Fruit fly (Drosophila melanogaster) whole organism, prepupa: ENCODE data around the gene Pebp1.

ENCODE experiments used
- CG10669 ChIP-seq: fragments of 200-800 bp; sonication (Bioruptor generic); optimal IDR thresholded peaks from 3 replicates; lab custom pipeline; 2018; ENCODE audit warnings: missing biosample characterization, mild to moderate bottlenecking, missing genetic modification characterization, moderate library complexity
- CG11294 ChIP-seq: fragments of 200-800 bp; sonication (Bioruptor generic); IDR thresholded peaks from 2 replicates; pipeline ENCODE4 v1.3.6; 2022; ENCODE audit warnings: missing biosample characterization, missing genetic modification characterization
- CG11762 ChIP-seq: fragments of 200-800 bp; sonication (Bioruptor generic); optimal IDR thresholded peaks from 3 replicates; lab custom pipeline; 2016; ENCODE audit warnings: missing biosample characterization, missing genetic modification characterization; ENCODE audit not compliant: insufficient read depth
- CG16779 ChIP-seq: fragments of 200-800 bp; sonication (Bioruptor generic); optimal IDR thresholded peaks from 3 replicates; lab custom pipeline; 2017; ENCODE audit warnings: missing biosample characterization, mild to moderate bottlenecking, missing genetic modification characterization
- CG3032 ChIP-seq: fragments of 200-800 bp; optimal IDR thresholded peaks from 2 replicates; lab custom pipeline; 2019; ENCODE audit warnings: missing biosample characterization, mild to moderate bottlenecking, missing genetic modification characterization, moderate library complexity
- CG34406 ChIP-seq: fragments of 200-800 bp; sonication (Bioruptor generic); optimal IDR thresholded peaks from 3 replicates; lab custom pipeline; 2016; ENCODE audit warnings: missing biosample characterization, missing genetic modification characterization
- CG3919 ChIP-seq: fragments of 200-800 bp; sonication (Bioruptor generic); optimal IDR thresholded peaks from 3 replicates; lab custom pipeline; 2016; ENCODE audit warnings: missing biosample characterization, missing genetic modification characterization
- CG4318 ChIP-seq: fragments of 200-800 bp; sonication (Bioruptor generic); optimal IDR thresholded peaks from 3 replicates; lab custom pipeline; 2017; ENCODE audit warnings: missing biosample characterization, mild to moderate bottlenecking, missing genetic modification characterization
- CG6163 ChIP-seq: fragments of 200-800 bp; sonication (Bioruptor generic); IDR thresholded peaks from 3 replicates; pipeline ENCODE4 v1.3.6; 2022; ENCODE audit warnings: missing biosample characterization, missing genetic modification characterization
- CG6276 ChIP-seq: fragments of 200-800 bp; sonication (Bioruptor generic); optimal IDR thresholded peaks from 2 replicates; lab custom pipeline; 2017; ENCODE audit warnings: missing biosample characterization, mild to moderate bottlenecking, missing genetic modification characterization
- CG6792 ChIP-seq: fragments of 200-800 bp; sonication (Bioruptor generic); optimal IDR thresholded peaks from 3 replicates; lab custom pipeline; 2016; ENCODE audit warnings: missing biosample characterization, missing genetic modification characterization
- CG6808 ChIP-seq: fragments of 200-800 bp; sonication (Bioruptor generic); optimal IDR thresholded peaks from 3 replicates; lab custom pipeline; 2017; ENCODE audit warnings: missing biosample characterization, missing genetic modification characterization, mild to moderate bottlenecking, moderate library complexity, missing genetic modification reagents
- CG8119 ChIP-seq: fragments of 200-800 bp; sonication (Bioruptor generic); IDR thresholded peaks from 3 replicates; pipeline ENCODE4 v1.3.6; 2022; ENCODE audit warnings: missing biosample characterization, missing genetic modification characterization
- CG8319 ChIP-seq: fragments of 200-800 bp; sonication (Bioruptor generic); optimal IDR thresholded peaks from 3 replicates; lab custom pipeline; 2016; ENCODE audit warnings: missing biosample characterization, missing genetic modification characterization
- CG8632 ChIP-seq: fragments of 200-800 bp; sonication (Bioruptor generic); optimal IDR thresholded peaks from 3 replicates; lab custom pipeline; 2016; ENCODE audit warnings: missing biosample characterization, missing genetic modification characterization
- Eip78C ChIP-seq: fragments of 200-800 bp; sonication (Bioruptor generic); peaks from one replicate; lab custom pipeline; 2016; ENCODE audit warnings: missing biosample characterization, missing genetic modification characterization
- Eip93F ChIP-seq: fragments of 200-800 bp; sonication (Bioruptor generic); optimal IDR thresholded peaks from 2 replicates; lab custom pipeline; 2016; ENCODE audit warnings: missing biosample characterization, mild to moderate bottlenecking, missing genetic modification characterization
- Ets21C ChIP-seq: fragments of 200-800 bp; sonication (Bioruptor generic); optimal IDR thresholded peaks from 3 replicates; lab custom pipeline; 2016; ENCODE audit warnings: missing biosample characterization, missing genetic modification characterization
- Ets96B ChIP-seq: fragments of 200-800 bp; optimal IDR thresholded peaks from 2 replicates; lab custom pipeline; 2019; ENCODE audit warnings: missing biosample characterization, mild to moderate bottlenecking, missing genetic modification characterization, moderate library complexity
- Gug ChIP-seq: fragments of 200-800 bp; sonication (Bioruptor generic); IDR thresholded peaks from 2 replicates; pipeline ENCODE4 v1.3.6; 2022; ENCODE audit warnings: missing biosample characterization, missing genetic modification characterization
- Hr38 ChIP-seq: sonication (Bioruptor generic); optimal IDR thresholded peaks from 2 replicates; lab custom pipeline; 2016; ENCODE audit warnings: missing biosample characterization, missing genetic modification characterization
- Hr4 ChIP-seq: fragments of 200-800 bp; sonication (Bioruptor generic); optimal IDR thresholded peaks from 3 replicates; lab custom pipeline; 2016; ENCODE audit warnings: missing biosample characterization, missing genetic modification characterization
- Lpt ChIP-seq: fragments of 200-800 bp; sonication (Bioruptor generic); optimal IDR thresholded peaks from 3 replicates; lab custom pipeline; 2016; ENCODE audit warnings: missing biosample characterization, missing genetic modification characterization
- Met ChIP-seq: fragments of 200-800 bp; sonication (Bioruptor generic); optimal IDR thresholded peaks from 3 replicates; lab custom pipeline; 2016; ENCODE audit warnings: missing biosample characterization, missing genetic modification characterization
- OdsH ChIP-seq: fragments of 200-800 bp; sonication (Bioruptor generic); optimal IDR thresholded peaks from 3 replicates; lab custom pipeline; 2016; ENCODE audit warnings: missing biosample characterization, missing genetic modification characterization
- Sox14 ChIP-seq: fragments of 200-800 bp; sonication (Bioruptor generic); optimal IDR thresholded peaks from 3 replicates; lab custom pipeline; 2016; ENCODE audit warnings: missing biosample characterization, missing genetic modification characterization
- Sox15 ChIP-seq: fragments of 200-800 bp; sonication (Bioruptor generic); optimal IDR thresholded peaks from 3 replicates; lab custom pipeline; 2016; ENCODE audit warnings: missing biosample characterization, missing genetic modification characterization
- achi ChIP-seq: fragments of 200-800 bp; sonication (Bioruptor generic); optimal IDR thresholded peaks from 3 replicates; lab custom pipeline; 2016; ENCODE audit warnings: missing biosample characterization, missing genetic modification characterization
- eg ChIP-seq: fragments of 200-800 bp; sonication (Bioruptor generic); IDR thresholded peaks from 3 replicates; pipeline ENCODE4 v1.3.6; 2022; ENCODE audit warnings: missing biosample characterization, missing genetic modification characterization
- esn ChIP-seq: fragments of 200-800 bp; sonication (Bioruptor generic); optimal IDR thresholded peaks from 2 replicates; lab custom pipeline; 2016; ENCODE audit warnings: missing biosample characterization, mild to moderate bottlenecking, missing genetic modification characterization, moderate library complexity
- fd85E ChIP-seq: fragments of 200-800 bp; sonication (Bioruptor generic); optimal IDR thresholded peaks from 3 replicates; lab custom pipeline; 2016; ENCODE audit warnings: missing biosample characterization, missing genetic modification characterization
- fkh ChIP-seq: fragments of 200-800 bp; sonication (Bioruptor generic); optimal IDR thresholded peaks from 3 replicates; lab custom pipeline; 2017; ENCODE audit warnings: missing biosample characterization, mild to moderate bottlenecking, missing genetic modification characterization, moderate library complexity
- lz ChIP-seq: fragments of 200-800 bp; sonication (Bioruptor generic); optimal IDR thresholded peaks from 3 replicates; lab custom pipeline; 2016; ENCODE audit warnings: missing biosample characterization, missing genetic modification characterization
- net ChIP-seq: fragments of 200-800 bp; sonication (Bioruptor generic); optimal IDR thresholded peaks from 3 replicates; lab custom pipeline; 2016; ENCODE audit warnings: missing biosample characterization, missing genetic modification characterization
- salr ChIP-seq, 2 experiments: fragments of 200-800 bp; sonication (Bioruptor generic); optimal IDR thresholded peaks; 3 replicates each; lab custom pipeline; 2016 to 2018; ENCODE audit warnings: missing biosample characterization in 2 of 2, missing genetic modification characterization in 2 of 2, mild to moderate bottlenecking in 1 of 2
- spab ChIP-seq: fragments of 200-800 bp; sonication (Bioruptor generic); optimal IDR thresholded peaks from 2 replicates; lab custom pipeline; 2017; ENCODE audit warnings: missing biosample characterization, mild to moderate bottlenecking, missing genetic modification characterization, missing genetic modification reagents
- ss ChIP-seq, 2 experiments: fragments of 200-800 bp; sonication (Bioruptor generic); optimal IDR thresholded peaks; 2 replicates in 1 of 2; 3 replicates in 1 of 2; lab custom pipeline; 2017 to 2018; ENCODE audit warnings: mild to moderate bottlenecking in 2 of 2, missing biosample characterization in 2 of 2, missing genetic modification characterization in 2 of 2, moderate library complexity in 1 of 2
- svp ChIP-seq: fragments of 200-800 bp; sonication (Bioruptor generic); peaks from one replicate; lab custom pipeline; 2016; ENCODE audit warnings: missing biosample characterization, missing genetic modification characterization
- topi ChIP-seq: fragments of 200-800 bp; sonication (Bioruptor generic); optimal IDR thresholded peaks from 3 replicates; lab custom pipeline; 2016; ENCODE audit warnings: missing biosample characterization, missing genetic modification characterization
- vri ChIP-seq: fragments of 200-800 bp; sonication (Bioruptor generic); optimal IDR thresholded peaks from 3 replicates; lab custom pipeline; 2016; ENCODE audit warnings: missing biosample characterization, mild to moderate bottlenecking, missing genetic modification characterization

Pebp1 gene

DNA sequence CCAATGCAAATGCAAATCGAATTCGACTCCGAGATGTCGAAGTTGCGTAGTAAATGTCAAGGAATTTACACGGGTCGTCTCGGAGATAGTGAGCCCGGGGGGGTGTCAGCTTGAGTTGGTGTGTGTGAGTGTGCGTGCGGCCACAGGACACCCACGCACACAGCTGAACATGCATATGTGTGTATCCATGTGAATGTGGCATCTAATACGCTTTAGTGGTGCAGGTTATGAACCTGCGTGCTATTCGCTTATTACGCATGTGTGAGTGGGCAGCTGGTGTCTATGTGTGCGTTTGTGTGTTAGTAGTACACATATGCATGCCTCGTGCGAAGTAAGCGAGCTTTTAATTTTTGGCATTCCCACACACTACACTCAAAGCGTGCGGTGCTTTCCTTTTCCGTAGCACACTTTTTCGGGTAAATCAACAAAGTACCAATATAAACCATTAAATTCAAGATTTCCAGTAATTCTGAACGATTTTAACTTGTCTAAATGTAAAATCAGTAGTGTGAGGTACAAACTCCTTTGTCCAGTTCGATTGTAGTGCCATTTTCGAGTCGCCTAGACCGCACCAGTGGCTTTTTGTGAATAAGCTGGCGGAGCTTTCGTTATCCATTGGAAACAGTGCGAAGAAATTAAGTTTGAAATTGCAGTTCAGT is 3.1 kb downstream of the Pebp1 start (continued):
- TF ChIP-seq Ets96B (tag; lab: Kevin White, UChicago) (peak; percentile 76), eg (GFP tag; lab: Robert Waterston, UW) (peak; percentile 68; the same call in 2 of the 3 replicates), CG11294 (GFP tag; lab: Robert Waterston, UW) (peak; percentile 65), topi (peak; percentile 65), spab (peak; percentile 58), Met (GFP tag; lab: Kevin White, UChicago) (peak; percentile 69), CG6163 (peak; percentile 77), CG8319 (peak; percentile 12), fd85E (GFP tag; lab: Kevin White, UChicago) (no peak)

dm6 chr3R:22470064-22470463 is 4.2 kb downstream of the Pebp1 start:
- TF ChIP-seq CG6792 (GFP tag; lab: Kevin White, UChicago) (no peak), Ets21C (GFP tag; lab: Kevin White, UChicago) (no peak), fkh (no peak), CG3919 (GFP tag; lab: Kevin White, UChicago) (no peak), CG4318 (no peak), OdsH (GFP tag; lab: Kevin White, UChicago) (no peak), esn (GFP tag; lab: Kevin White, UChicago) (no peak), CG11762 (GFP tag; lab: Kevin White, UChicago) (no peak), CG6808 (GFP tag; lab: Kevin White, UChicago) (no peak), Hr4 (GFP tag; lab: Kevin White, UChicago) (no peak)
- TF ChIP-seq, all 60 proteins: peak for 0

DNA sequence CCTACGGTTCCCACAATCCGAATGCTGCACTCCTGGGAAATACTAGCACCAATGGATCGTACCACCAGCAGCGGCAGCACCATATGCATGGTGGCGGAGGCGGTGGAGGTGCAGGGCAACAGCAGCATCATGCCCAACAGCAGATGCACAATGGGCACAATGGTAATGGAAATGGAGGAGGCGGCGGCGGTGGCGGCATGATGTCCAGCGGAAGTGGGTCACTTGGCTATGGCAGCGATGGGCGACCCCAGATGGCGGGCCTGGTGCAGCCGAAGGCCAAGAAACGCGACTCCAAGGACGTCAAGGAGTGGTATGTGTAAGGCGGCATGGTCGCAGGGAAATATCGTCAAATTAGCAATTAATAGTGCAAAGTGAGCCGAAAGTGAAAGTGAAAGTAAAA is 17.7 kb downstream of the Pebp1 start:
- TF ChIP-seq CG3032 (tag; lab: Kevin White, UChicago) (no peak), Gug (no peak), CG4318 (no peak), CG8632 (no peak), ss (GFP tag; optimal IDR thresholded peaks at IDR 0.05; lab: Kevin White, UChicago) (no peak), svp (GFP tag; lab: Kevin White, UChicago) (no peak), OdsH (GFP tag; lab: Kevin White, UChicago) (no peak), CG10669 (GFP tag; lab: Kevin White, UChicago) (no peak), Sox14 (GFP tag; lab: Kevin White, UChicago) (no peak), Sox15 (GFP tag; lab: Kevin White, UChicago) (no peak), CG6808 (GFP tag; lab: Kevin White, UChicago) (no peak), spab (no peak), lz (GFP tag; lab: Kevin White, UChicago) (no peak), esn (GFP tag; lab: Kevin White, UChicago) (no peak), Hr38 (GFP tag; lab: Kevin White, UChicago) (no peak), Eip78C (GFP tag; lab: Kevin White, UChicago) (no peak), salr (GFP tag; optimal IDR thresholded peaks at IDR 0.05; lab: Kevin White, UChicago) (no peak)

dm6 chr3R:22487037-22487492 is 21.2 kb downstream of the Pebp1 start, which contains the start of gene Pfdn5:
Pfdn5 (plus strand) TSS chr3R:22487039.
- TF ChIP-seq Ets96B (tag; lab: Kevin White, UChicago) (no peak), CG8119 (GFP tag; lab: Robert Waterston, UW) (no peak), CG8632 (no peak), net (no peak), spab (no peak), CG3032 (tag; lab: Kevin White, UChicago) (no peak), fd85E (GFP tag; lab: Kevin White, UChicago) (no peak), lz (GFP tag; lab: Kevin White, UChicago) (no peak), CG6808 (GFP tag; lab: Kevin White, UChicago) (no peak), Eip93F (GFP tag; lab: Kevin White, UChicago) (no peak), topi (no peak), achi (no peak), CG34406 (GFP tag; lab: Kevin White, UChicago) (no peak), Met (GFP tag; lab: Kevin White, UChicago) (no peak), CG6276 (no peak), vri (GFP tag; lab: Kevin White, UChicago) (no peak), Gug (no peak), CG16779 (no peak), Lpt (GFP tag; lab: Kevin White, UChicago) (no peak)
